Fruit fly (Drosophila melanogaster): ENCODE data around the gene CG7099.

Gene CG7099

DNA sequence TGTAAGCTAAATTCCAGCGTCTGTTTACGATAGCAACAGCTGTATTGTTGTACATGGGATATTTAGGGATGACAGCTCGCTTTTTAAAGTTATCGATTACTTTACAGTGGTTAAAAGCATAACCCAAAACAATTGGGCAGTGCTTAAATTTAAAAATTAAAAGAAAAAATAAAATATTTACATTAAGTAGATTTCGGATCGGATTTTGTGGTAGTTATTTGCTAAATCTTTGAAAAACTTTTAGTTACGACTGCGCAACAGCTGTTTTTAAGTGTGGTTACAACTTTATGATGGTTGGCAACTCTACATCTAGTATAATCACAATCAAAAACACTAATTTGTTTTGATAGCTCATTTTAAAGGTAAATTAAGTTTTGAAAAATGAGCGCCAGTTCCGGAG lies at the start of gene CG7099, which contains the start of gene Ing5 (continued):
- TF ChIP-seq NC2β (GFP tag; optimal IDR thresholded peaks at IDR 0.05) (peak; percentile 91), Ets97D (GFP tag; optimal IDR thresholded peaks at IDR 0.05) (peak; percentile 86), Oaz (GFP tag; IDR thresholded peaks at IDR 0.05) (peak; percentile 92), kni (GFP tag; optimal IDR thresholded peaks at IDR 0.05) (no peak), lab (GFP tag; optimal IDR thresholded peaks at IDR 0.05) (peak; percentile 97), Bdp1 (GFP tag; optimal IDR thresholded peaks at IDR 0.05) (peak; percentile 93), CG6854 (GFP tag; optimal IDR thresholded peaks at IDR 0.05) (peak; percentile 73), D19A (tag; optimal IDR thresholded peaks at IDR 0.05) (peak; percentile 89), Dek (tag; optimal IDR thresholded peaks at IDR 0.05) (peak; percentile 94), dpn (GFP tag; optimal IDR thresholded peaks at IDR 0.05) (peak; percentile 93 to 98), CG5180 (GFP tag; optimal IDR thresholded peaks at IDR 0.05) (no peak), lbe (GFP tag; optimal IDR thresholded peaks at IDR 0.05) (peak; percentile 95), zfh1 (GFP tag; IDR thresholded peaks at IDR 0.05) (peak; percentile 97), CG9609 (GFP tag; optimal IDR thresholded peaks at IDR 0.05) (peak; percentile 86), jigr1 (GFP tag; IDR thresholded peaks at IDR 0.05) (peak; percentile 94), Chrac-16 (GFP tag; optimal IDR thresholded peaks at IDR 0.05) (peak; percentile 97), phol (tag; optimal IDR thresholded peaks at IDR 0.05) (peak; percentile 97), CG9817 (tag; optimal IDR thresholded peaks at IDR 0.05) (peak; percentile 97), ranshi (GFP tag; IDR thresholded peaks at IDR 0.05) (peak; percentile 97), CG11398 (GFP tag; optimal IDR thresholded peaks at IDR 0.05) (peak; percentile 60), hb (GFP tag; IDR thresholded peaks at IDR 0.05; ENCODE audit: partially characterized antibody) (peak; percentile 76; the same call in 2 of the 3 replicates), ERR (GFP tag; optimal IDR thresholded peaks at IDR 0.05) (peak; percentile 78), CG13894 (tag; optimal IDR thresholded peaks at IDR 0.05) (peak; percentile 96), CG33213 (GFP tag; optimal IDR thresholded peaks at IDR 0.05) (peak; percentile 81), CG1647 (GFP tag; optimal IDR thresholded peaks at IDR 0.05) (peak; percentile 94), CG9727 (GFP tag; optimal IDR thresholded peaks at IDR 0.05) (peak; percentile 96), toy (GFP tag; IDR thresholded peaks at IDR 0.05) (peak; percentile 87), CG32532 (GFP tag; IDR thresholded peaks at IDR 0.05) (peak; percentile 98), CG1603 (tag; optimal IDR thresholded peaks at IDR 0.05) (peak; percentile 65)

dm6 chr2L:13347473-13347872 lies 39.9 kb upstream of the CG7099 start, which contains the start of gene CG16826:
Gene CG16826, plus strand, starts transcription at chr2L:13347773.
- no peak for TF ChIP-seq CG3281 (GFP tag; optimal IDR thresholded peaks at IDR 0.05)
- TF ChIP-seq disco-r (GFP tag; optimal IDR thresholded peaks at IDR 0.05) = no peak
- TF ChIP-seq lbe (GFP tag; optimal IDR thresholded peaks at IDR 0.05) = no peak
- TF ChIP-seq CG31224 (GFP tag; IDR thresholded peaks at IDR 0.05) = no peak
- no peak for TF ChIP-seq CG16813 (GFP tag; IDR thresholded peaks at IDR 0.05; ENCODE audit: partially characterized antibody)
- no peak for TF ChIP-seq chif (GFP tag; optimal IDR thresholded peaks at IDR 0.05)
- no peak for TF ChIP-seq Ada2b (GFP tag; IDR thresholded peaks at IDR 0.05)
- TF ChIP-seq tio (GFP tag; optimal IDR thresholded peaks at IDR 0.05) = no peak
- TF ChIP-seq CG3726 (GFP tag; IDR thresholded peaks at IDR 0.05) = no peak
- no peak for TF ChIP-seq Bgb (GFP tag; IDR thresholded peaks at IDR 0.05; ENCODE audit: partially characterized antibody)
- no peak for TF ChIP-seq Doc3 (GFP tag; IDR thresholded peaks at IDR 0.05; ENCODE audit: partially characterized antibody)
- no peak for TF ChIP-seq bbx (GFP tag; IDR thresholded peaks at IDR 0.05; ENCODE audit: partially characterized antibody)

Data from whole organism, embryonic.